Fruit fly (Drosophila melanogaster) whole organism, embryonic: ENCODE measurements around the gene gce.

Experiments
- Aef1 ChIP-seq: fragments of 200-800 bp; sonication (Bioruptor generic); IDR thresholded peaks from 3 replicates; pipeline ENCODE4 v1.3.6; 2022; ENCODE audit warnings: missing biosample characterization, missing genetic modification characterization
- Bgb ChIP-seq: fragments of 200-800 bp; sonication (Bioruptor generic); IDR thresholded peaks from 2 replicates; pipeline ENCODE4 v1.3.6; 2022; ENCODE audit warnings: missing biosample characterization, missing genetic modification characterization; ENCODE audit not compliant: partially characterized antibody
- BtbVII ChIP-seq: fragments of 200-800 bp; sonication (Bioruptor generic); optimal IDR thresholded peaks from 3 replicates; lab custom pipeline; 2017; ENCODE audit warnings: missing biosample characterization, mild to moderate bottlenecking, missing genetic modification characterization
- CG10366 ChIP-seq: fragments of 200-800 bp; sonication (Bioruptor generic); IDR thresholded peaks from 2 replicates; pipeline ENCODE4 v1.3.6; 2022; ENCODE audit warnings: missing biosample characterization, missing genetic modification characterization
- CG11456 ChIP-seq: fragments of 200-800 bp; sonication (Bioruptor generic); IDR thresholded peaks from 3 replicates; pipeline ENCODE4 v1.3.6; 2022; ENCODE audit warnings: missing biosample characterization, missing genetic modification characterization
- CG12104 ChIP-seq: fragments of 200-800 bp; sonication (Bioruptor generic); optimal IDR thresholded peaks from 3 replicates; lab custom pipeline; 2016; ENCODE audit warnings: missing biosample characterization, missing genetic modification characterization
- CG12155 ChIP-seq: fragments of 200-800 bp; sonication (Bioruptor generic); optimal IDR thresholded peaks from 3 replicates; lab custom pipeline; 2016; ENCODE audit warnings: missing biosample characterization, missing genetic modification characterization
- CG12219 ChIP-seq: fragments of 200-800 bp; sonication (Bioruptor generic); optimal IDR thresholded peaks from 3 replicates; lab custom pipeline; 2018; ENCODE audit warnings: missing biosample characterization, mild to moderate bottlenecking, missing genetic modification characterization
- CG13123 ChIP-seq: fragments of 200-800 bp; sonication (Bioruptor generic); optimal IDR thresholded peaks from 2 replicates; lab custom pipeline; 2016; ENCODE audit warnings: missing biosample characterization, missing genetic modification characterization
- CG13296 ChIP-seq: fragments of 200-800 bp; sonication (Bioruptor generic); optimal IDR thresholded peaks from 3 replicates; lab custom pipeline; 2018; ENCODE audit warnings: missing biosample characterization, mild to moderate bottlenecking, missing genetic modification characterization
- CG13894 ChIP-seq: fragments of 200-800 bp; sonication (Bioruptor generic); optimal IDR thresholded peaks from 3 replicates; lab custom pipeline; 2018; ENCODE audit warnings: missing biosample characterization, mild to moderate bottlenecking, missing genetic modification characterization, moderate library complexity
- CG17829 ChIP-seq: fragments of 200-800 bp; optimal IDR thresholded peaks from 2 replicates; lab custom pipeline; 2019; ENCODE audit warnings: missing biosample characterization, mild to moderate bottlenecking, missing genetic modification characterization, moderate library complexity
- CG18764 ChIP-seq: fragments of 200-800 bp; sonication (Bioruptor generic); optimal IDR thresholded peaks from 3 replicates; lab custom pipeline; 2016; ENCODE audit warnings: missing biosample characterization, missing genetic modification characterization
- CG4282 ChIP-seq: fragments of 200-800 bp; sonication (Bioruptor generic); optimal IDR thresholded peaks from 2 replicates; lab custom pipeline; 2016; ENCODE audit warnings: missing biosample characterization, missing genetic modification characterization
- CG6813 ChIP-seq: fragments of 200-800 bp; sonication (Bioruptor generic); optimal IDR thresholded peaks from 2 replicates; lab custom pipeline; 2017; ENCODE audit warnings: missing biosample characterization, missing genetic modification characterization, mild to moderate bottlenecking, moderate library complexity, missing genetic modification reagents
- CG7839 ChIP-seq: fragments of 200-800 bp; sonication (Bioruptor generic); optimal IDR thresholded peaks from 3 replicates; lab custom pipeline; 2018; ENCODE audit warnings: missing biosample characterization, mild to moderate bottlenecking, missing genetic modification characterization, moderate library complexity
- CG8281 ChIP-seq: fragments of 200-800 bp; sonication (Bioruptor generic); optimal IDR thresholded peaks from 2 replicates; lab custom pipeline; 2018; ENCODE audit warnings: missing biosample characterization, mild to moderate bottlenecking, missing genetic modification characterization, moderate library complexity
- CG8478 ChIP-seq: fragments of >200 bp; optimal IDR thresholded peaks from 2 replicates; lab custom pipeline; 2018
- CG8924 ChIP-seq: fragments of 200-800 bp; optimal IDR thresholded peaks from 3 replicates; lab custom pipeline; 2019; ENCODE audit warnings: missing biosample characterization, mild to moderate bottlenecking, missing genetic modification characterization, moderate library complexity
- CG9932 ChIP-seq: fragments of 200-800 bp; sonication (Bioruptor generic); IDR thresholded peaks from 2 replicates; pipeline ENCODE4 v1.3.6; 2022; ENCODE audit warnings: missing biosample characterization, missing genetic modification characterization
- Dip2 ChIP-seq: fragments of 200-800 bp; sonication (Bioruptor generic); IDR thresholded peaks from 2 replicates; pipeline ENCODE4 v1.3.6; 2022; ENCODE audit warnings: missing biosample characterization, missing genetic modification characterization
- Doc3 ChIP-seq: fragments of 200-800 bp; sonication (Bioruptor generic); IDR thresholded peaks from 3 replicates; pipeline ENCODE4 v1.3.6; 2022; ENCODE audit warnings: missing biosample characterization, missing genetic modification characterization; ENCODE audit not compliant: partially characterized antibody
- Elba2 ChIP-seq: fragments of 200-800 bp; sonication (Bioruptor generic); optimal IDR thresholded peaks from 3 replicates; lab custom pipeline; 2016; ENCODE audit warnings: missing biosample characterization, missing genetic modification characterization
- Ets97D ChIP-seq: fragments of 200-800 bp; sonication (Bioruptor generic); optimal IDR thresholded peaks from 3 replicates; lab custom pipeline; 2016; ENCODE audit warnings: missing biosample characterization, missing genetic modification characterization
- Hr78 ChIP-seq, 2 experiments: fragments of 200-800 bp in 1 of 2; fragments of >200 bp in 1 of 2; sonication (Bioruptor generic) in 1 of 2; optimal IDR thresholded peaks; 2 replicates each; lab custom pipeline; 2017 to 2019; ENCODE audit warnings: missing biosample characterization in 2 of 2, missing genetic modification characterization in 2 of 2, mild to moderate bottlenecking in 1 of 2, moderate library complexity in 1 of 2
- Opbp ChIP-seq: fragments of 200-800 bp; sonication (Bioruptor generic); IDR thresholded peaks from 3 replicates; pipeline ENCODE4 v1.3.6; 2022; ENCODE audit warnings: missing biosample characterization, missing genetic modification characterization; ENCODE audit not compliant: partially characterized antibody
- Optix ChIP-seq: fragments of 200-800 bp; sonication (Bioruptor generic); IDR thresholded peaks from 3 replicates; pipeline ENCODE4 v1.3.6; 2022; ENCODE audit warnings: missing biosample characterization, missing genetic modification characterization
- Rfx ChIP-seq: fragments of 200-800 bp; sonication (Bioruptor generic); IDR thresholded peaks from 2 replicates; pipeline ENCODE4 v1.3.6; 2022; ENCODE audit warnings: missing biosample characterization, missing genetic modification characterization
- Sry-δ ChIP-seq: fragments of 200-800 bp; sonication (Bioruptor generic); optimal IDR thresholded peaks from 2 replicates; lab custom pipeline; 2016; ENCODE audit warnings: missing biosample characterization, missing genetic modification characterization
- Stat92E ChIP-seq, 3 experiments: fragments of >200 bp in 2 of 3; fragments of 200-800 bp in 1 of 3; sonication (Bioruptor generic) in 1 of 3; optimal IDR thresholded peaks; 2 replicates each; lab custom pipeline; 2017 to 2019; ENCODE audit warnings: missing biosample characterization in 3 of 3, missing genetic modification characterization in 3 of 3, mild to moderate bottlenecking in 1 of 3, moderate library complexity in 1 of 3
- Trl ChIP-seq, 3 experiments: fragments of >200 bp in 2 of 3; fragments of 200-800 bp in 1 of 3; sonication (Bioruptor generic) in 1 of 3; optimal IDR thresholded peaks; 2 replicates in 1 of 3; 3 replicates in 2 of 3; lab custom pipeline; 2016 to 2017; ENCODE audit warnings: missing biosample characterization in 1 of 3, missing genetic modification characterization in 1 of 3
- ab ChIP-seq: fragments of 200-800 bp; sonication (Bioruptor generic); optimal IDR thresholded peaks from 2 replicates; lab custom pipeline; 2016; ENCODE audit warnings: missing biosample characterization, missing genetic modification characterization
- ac ChIP-seq: fragments of 200-800 bp; sonication (Bioruptor generic); optimal IDR thresholded peaks from 3 replicates; lab custom pipeline; 2017; ENCODE audit warnings: missing biosample characterization, mild to moderate bottlenecking, missing genetic modification characterization
- bowl ChIP-seq: fragments of 200-800 bp; sonication (Bioruptor generic); IDR thresholded peaks from 2 replicates; pipeline ENCODE4 v1.3.6; 2022; ENCODE audit warnings: missing biosample characterization, missing genetic modification characterization
- bsh ChIP-seq, 2 experiments: fragments of 200-800 bp; sonication (Bioruptor generic); optimal IDR thresholded peaks; 2 replicates each; lab custom pipeline; 2017 to 2018; ENCODE audit warnings: mild to moderate bottlenecking in 2 of 2, missing biosample characterization in 2 of 2, missing genetic modification characterization in 2 of 2, moderate library complexity in 1 of 2
- esg ChIP-seq: fragments of 200-800 bp; sonication (Bioruptor generic); conservative IDR thresholded peaks from 2 replicates; pipeline ENCODE4 v1.3.6; 2022; ENCODE audit warnings: missing biosample characterization, missing genetic modification characterization
- grn ChIP-seq: fragments of 200-800 bp; sonication (Bioruptor generic); optimal IDR thresholded peaks from 3 replicates; lab custom pipeline; 2017; ENCODE audit warnings: missing biosample characterization, missing genetic modification characterization
- ham ChIP-seq: fragments of 200-800 bp; sonication (Bioruptor generic); IDR thresholded peaks from 2 replicates; pipeline ENCODE4 v1.3.6; 2022; ENCODE audit warnings: missing biosample characterization, missing genetic modification characterization
- hb ChIP-seq: fragments of 200-800 bp; sonication (Bioruptor generic); IDR thresholded peaks from 3 replicates; pipeline ENCODE4 v1.3.6; 2022; ENCODE audit warnings: missing biosample characterization, missing genetic modification characterization; ENCODE audit not compliant: partially characterized antibody
- kay ChIP-seq: fragments of 200-800 bp; sonication (Bioruptor generic); optimal IDR thresholded peaks from 2 replicates; lab custom pipeline; 2016; ENCODE audit warnings: missing biosample characterization, missing genetic modification characterization
- mam ChIP-seq: fragments of 200-800 bp; sonication (Bioruptor generic); optimal IDR thresholded peaks from 3 replicates; lab custom pipeline; 2016; ENCODE audit warnings: missing biosample characterization, missing genetic modification characterization
- nerfin-1 ChIP-seq: fragments of 200-800 bp; sonication (Bioruptor generic); optimal IDR thresholded peaks from 3 replicates; lab custom pipeline; 2019; ENCODE audit warnings: missing biosample characterization, mild to moderate bottlenecking, missing genetic modification characterization, moderate library complexity
- nerfin-2 ChIP-seq: fragments of 200-800 bp; sonication (Bioruptor generic); IDR thresholded peaks from 2 replicates; pipeline ENCODE4 v1.3.6; 2022; ENCODE audit warnings: missing biosample characterization, missing genetic modification characterization; ENCODE audit not compliant: partially characterized antibody
- psq ChIP-seq: fragments of 200-800 bp; sonication (Bioruptor generic); optimal IDR thresholded peaks from 2 replicates; lab custom pipeline; 2017; ENCODE audit warnings: missing biosample characterization, missing genetic modification characterization
- salm ChIP-seq: fragments of 200-800 bp; sonication (Bioruptor generic); optimal IDR thresholded peaks from 2 replicates; lab custom pipeline; 2018; ENCODE audit warnings: missing biosample characterization, mild to moderate bottlenecking, missing genetic modification characterization
- slou ChIP-seq: fragments of 200-800 bp; sonication (Bioruptor generic); optimal IDR thresholded peaks from 3 replicates; lab custom pipeline; 2016; ENCODE audit warnings: missing biosample characterization, missing genetic modification characterization
- vfl ChIP-seq: fragments of 200-800 bp; sonication (Bioruptor generic); optimal IDR thresholded peaks from 2 replicates; lab custom pipeline; 2016; ENCODE audit warnings: missing biosample characterization, missing genetic modification characterization
- wek ChIP-seq: fragments of 200-800 bp; sonication (Bioruptor generic); optimal IDR thresholded peaks from 3 replicates; lab custom pipeline; 2018; ENCODE audit warnings: missing biosample characterization, mild to moderate bottlenecking, missing genetic modification characterization, moderate library complexity
- zfh2 ChIP-seq: fragments of 200-800 bp; sonication (Bioruptor generic); optimal IDR thresholded peaks from 2 replicates; lab custom pipeline; 2016; ENCODE audit warnings: missing biosample characterization, missing genetic modification characterization

The gce gene

dm6 chrX:15333066-15333874 lies 35.7 kb downstream of the gce start, which contains the start of the genes CG9114 and HDAC6 (continued):
- TF ChIP-seq Aef1 (GFP tag; lab: Robert Waterston, UW) (peak; percentile 56; the same call in 2 of the 3 replicates), Hr78 (GFP tag; optimal IDR thresholded peaks at IDR 0.05; lab: Kevin White, UChicago) (no peak), BtbVII (no peak), CG12155 (GFP tag; lab: Kevin White, UChicago) (no peak), Ets97D (GFP tag; lab: Kevin White, UChicago) (peak; percentile 6), grn (GFP tag; lab: Kevin White, UChicago) (no peak), Doc3 (GFP tag; lab: Robert Waterston, UW) (peak; percentile 89), CG11456 (GFP tag; lab: Robert Waterston, UW) (no peak), ham (GFP tag; lab: Robert Waterston, UW) (no peak), nerfin-1 (tag; lab: Kevin White, UChicago) (no peak), zfh2 (GFP tag; lab: Kevin White, UChicago) (no peak), Elba2 (GFP tag; lab: Kevin White, UChicago) (no peak), CG8281 (no peak), esg (GFP tag; lab: Robert Waterston, UW) (no peak), CG12104 (GFP tag; lab: Kevin White, UChicago) (no peak), CG9932 (GFP tag; lab: Robert Waterston, UW) (no peak), slou (GFP tag; lab: Kevin White, UChicago) (no peak), Stat92E (GFP tag; optimal IDR thresholded peaks at IDR 0.05; lab: Kevin White, UChicago) (no peak), mam (GFP tag; lab: Kevin White, UChicago) (no peak), Optix (GFP tag; lab: Robert Waterston, UW) (no peak), vfl (no peak), Sry-δ (GFP tag; lab: Kevin White, UChicago) (peak; percentile 73), Trl (optimal IDR thresholded peaks at IDR 0.05; lab: Kevin White, UChicago) (peak; percentile 74 to 81), Trl (GFP tag; optimal IDR thresholded peaks at IDR 0.05; lab: Kevin White, UChicago) (peak; percentile 38), salm (tag; lab: Kevin White, UChicago) (no peak), Bgb (GFP tag; lab: Robert Waterston, UW) (peak; percentile 79), CG10366 (no peak), wek (GFP tag; lab: Kevin White, UChicago) (no peak), hb (GFP tag; lab: Robert Waterston, UW) (peak; percentile 86), Opbp (GFP tag; lab: Robert Waterston, UW) (peak; percentile 72; the same call in 2 of the 3 replicates), CG7839 (tag; lab: Kevin White, UChicago) (no peak), CG18764 (GFP tag; lab: Kevin White, UChicago) (no peak), CG8924 (tag; lab: Kevin White, UChicago) (no peak), CG13894 (tag; lab: Kevin White, UChicago) (no peak), Rfx (0 out of 2 replicates have a peak, but pooled peaks have one; percentile 23), nerfin-2 (GFP tag; lab: Robert Waterston, UW) (peak; percentile 92), CG17829 (tag; lab: Kevin White, UChicago) (no peak), CG13123 (GFP tag; lab: Kevin White, UChicago) (no peak), ab (GFP tag; lab: Kevin White, UChicago) (no peak), CG6813 (GFP tag; lab: Kevin White, UChicago) (no peak), Dip2 (GFP tag; lab: Robert Waterston, UW) (no peak), psq (GFP tag; lab: Kevin White, UChicago) (no peak), CG4282 (GFP tag; lab: Kevin White, UChicago) (no peak), bsh (GFP tag; optimal IDR thresholded peaks at IDR 0.05; lab: Kevin White, UChicago) (peak in 1 of 2 experiments; percentile 3), CG8478 (lab: Kevin White, UChicago) (no peak), CG13296 (GFP tag; lab: Kevin White, UChicago) (no peak), bowl (no peak), ac (GFP tag; lab: Kevin White, UChicago) (no peak), kay (GFP tag; lab: Kevin White, UChicago) (no peak), CG12219 (GFP tag; lab: Kevin White, UChicago) (no peak)
